Worm (Caenorhabditis elegans) whole organism, mixed stage, embryonic: ENCODE data around the gene F09C6.3.

Experiments
- ceh-43 ChIP-seq: fragments of 200-800 bp; sonication (Bioruptor generic); optimal IDR thresholded peaks from 2 replicates; lab custom pipeline; 2018; ENCODE audit warnings: mild to moderate bottlenecking, missing genetic modification characterization, moderate library complexity, missing compliant biosample characterization
- lsy-2 ChIP-seq: fragments of 150-350 bp; optimal IDR thresholded peaks from 2 replicates; lab custom pipeline; 2014; ENCODE audit warnings: missing biosample characterization, missing genetic modification characterization
- nhr-12 ChIP-seq: fragments of 150-350 bp; optimal IDR thresholded peaks from 2 replicates; lab custom pipeline; 2014; ENCODE audit warnings: missing biosample characterization, missing genetic modification characterization
- nhr-2 ChIP-seq: fragments of 150-350 bp; optimal IDR thresholded peaks from 2 replicates; lab custom pipeline; 2014; ENCODE audit warnings: missing biosample characterization, missing genetic modification characterization
- nhr-28 ChIP-seq: fragments of 150-350 bp; optimal IDR thresholded peaks from 2 replicates; lab custom pipeline; 2014; ENCODE audit warnings: missing biosample characterization, missing genetic modification characterization
- pha-4 ChIP-seq: fragments of 150-350 bp; optimal IDR thresholded peaks from 2 replicates; lab custom pipeline; 2018; ENCODE audit warnings: missing biosample characterization, missing genetic modification reagents, missing genetic modification characterization
- unc-39 ChIP-seq: fragments of 150-350 bp; optimal IDR thresholded peaks from 2 replicates; lab custom pipeline; 2014; ENCODE audit warnings: missing biosample characterization, missing genetic modification characterization
- zip-8 ChIP-seq: fragments of 150-350 bp; optimal IDR thresholded peaks from 2 replicates; lab custom pipeline; 2014; ENCODE audit warnings: missing biosample characterization, missing genetic modification characterization

DNA sequence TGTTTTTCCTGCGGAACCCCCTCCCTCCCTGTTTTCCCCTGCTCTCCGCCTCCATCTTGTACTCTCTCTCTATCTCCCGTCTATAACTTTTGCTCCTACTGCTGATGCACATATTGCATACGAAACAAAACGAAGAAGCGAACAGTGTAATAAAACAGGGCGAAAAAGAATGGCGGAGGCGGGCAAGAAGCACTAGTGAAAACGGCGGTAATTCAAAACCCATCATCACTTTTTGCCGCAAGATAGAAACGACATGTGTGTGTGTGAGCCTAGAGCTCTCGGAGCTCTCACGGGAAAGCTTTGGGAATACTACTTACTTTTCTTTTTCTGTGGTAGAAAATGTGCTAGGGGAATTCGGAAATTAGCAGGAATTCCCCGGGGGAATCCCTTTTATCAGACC is 43.9 kb downstream of the F09C6.3 start:
- TF ChIP-seq unc-39 (tag; lab: Kevin White, UChicago) (no peak), lsy-2 (no peak), ceh-43 (GFP tag; lab: Kevin White, UChicago) (no peak), nhr-2 (tag; lab: Kevin White, UChicago) (no peak), nhr-28 (tag; lab: Kevin White, UChicago) (no peak), pha-4 (tag; lab: Kevin White, UChicago) (no peak), zip-8 (tag; lab: Kevin White, UChicago) (no peak), nhr-12 (no peak)
